Fruit fly (Drosophila melanogaster) whole organism, embryonic: ENCODE results near the gene CG31832.

Experiments
- Asciz ChIP-seq: fragments of 200-800 bp; sonication (Bioruptor generic); optimal IDR thresholded peaks from 2 replicates; lab custom pipeline; 2017; ENCODE audit warnings: missing biosample characterization, mild to moderate bottlenecking, missing genetic modification characterization, missing genetic modification reagents
- C15 ChIP-seq: fragments of 200-800 bp; sonication (Bioruptor generic); IDR thresholded peaks from 3 replicates; pipeline ENCODE4 v1.3.6; 2022; ENCODE audit warnings: missing biosample characterization, missing genetic modification characterization
- CG10147 ChIP-seq: fragments of 200-800 bp; sonication (Bioruptor generic); optimal IDR thresholded peaks from 2 replicates; lab custom pipeline; 2019; ENCODE audit warnings: missing biosample characterization, mild to moderate bottlenecking, missing genetic modification characterization, moderate library complexity
- CG10267 ChIP-seq: fragments of 200-800 bp; sonication (Bioruptor generic); optimal IDR thresholded peaks from 2 replicates; lab custom pipeline; 2018; ENCODE audit warnings: missing biosample characterization, mild to moderate bottlenecking, missing genetic modification characterization, moderate library complexity
- CG10431 ChIP-seq: fragments of 200-800 bp; sonication (Bioruptor generic); optimal IDR thresholded peaks from 3 replicates; lab custom pipeline; 2018; ENCODE audit warnings: missing biosample characterization, mild to moderate bottlenecking, missing genetic modification characterization
- CG12219 ChIP-seq: fragments of 200-800 bp; sonication (Bioruptor generic); optimal IDR thresholded peaks from 3 replicates; lab custom pipeline; 2018; ENCODE audit warnings: missing biosample characterization, mild to moderate bottlenecking, missing genetic modification characterization
- CG13624 ChIP-seq: fragments of 200-800 bp; sonication (Bioruptor generic); optimal IDR thresholded peaks from 2 replicates; lab custom pipeline; 2016; ENCODE audit warnings: missing biosample characterization, missing genetic modification characterization
- CG14441 ChIP-seq: fragments of 200-800 bp; sonication (Bioruptor generic); IDR thresholded peaks from 2 replicates; pipeline ENCODE4 v1.3.6; 2022; ENCODE audit warnings: missing biosample characterization, missing genetic modification characterization
- CG14860 ChIP-seq: fragments of 200-800 bp; sonication (Bioruptor generic); IDR thresholded peaks from 3 replicates; pipeline ENCODE4 v1.3.6; 2022; ENCODE audit warnings: missing biosample characterization, missing genetic modification characterization; ENCODE audit not compliant: partially characterized antibody
- CG1647 ChIP-seq: fragments of 200-800 bp; sonication (Bioruptor generic); optimal IDR thresholded peaks from 3 replicates; lab custom pipeline; 2016; ENCODE audit warnings: missing biosample characterization, missing genetic modification characterization
- CG3065 ChIP-seq: fragments of 200-800 bp; sonication (Bioruptor generic); optimal IDR thresholded peaks from 2 replicates; lab custom pipeline; 2016; ENCODE audit warnings: missing biosample characterization, missing genetic modification characterization
- CG31441 ChIP-seq: fragments of 200-800 bp; sonication (Bioruptor generic); IDR thresholded peaks from 2 replicates; pipeline ENCODE4 v1.3.6; 2022; ENCODE audit warnings: missing biosample characterization, missing genetic modification characterization
- CG6813 ChIP-seq: fragments of 200-800 bp; sonication (Bioruptor generic); optimal IDR thresholded peaks from 2 replicates; lab custom pipeline; 2017; ENCODE audit warnings: missing biosample characterization, missing genetic modification characterization, mild to moderate bottlenecking, moderate library complexity, missing genetic modification reagents
- CG7271 ChIP-seq: fragments of 200-800 bp; sonication (Bioruptor generic); optimal IDR thresholded peaks from 2 replicates; lab custom pipeline; 2018; ENCODE audit warnings: missing biosample characterization, mild to moderate bottlenecking, missing genetic modification characterization, moderate library complexity
- CG7963 ChIP-seq: fragments of 200-800 bp; sonication (Bioruptor generic); IDR thresholded peaks from 3 replicates; pipeline ENCODE4 v1.3.6; 2022; ENCODE audit warnings: missing biosample characterization, missing genetic modification characterization; ENCODE audit not compliant: partially characterized antibody
- CG8281 ChIP-seq: fragments of 200-800 bp; sonication (Bioruptor generic); optimal IDR thresholded peaks from 2 replicates; lab custom pipeline; 2018; ENCODE audit warnings: missing biosample characterization, mild to moderate bottlenecking, missing genetic modification characterization, moderate library complexity
- CG9609 ChIP-seq: fragments of 200-800 bp; sonication (Bioruptor generic); optimal IDR thresholded peaks from 3 replicates; lab custom pipeline; 2016; ENCODE audit warnings: missing biosample characterization, missing genetic modification characterization
- Chrac-16 ChIP-seq: fragments of 200-800 bp; sonication (Bioruptor generic); optimal IDR thresholded peaks from 3 replicates; lab custom pipeline; 2016; ENCODE audit warnings: missing biosample characterization, missing genetic modification characterization
- CkIIα-i1 ChIP-seq: fragments of 200-800 bp; sonication (Bioruptor generic); IDR thresholded peaks from 2 replicates; pipeline ENCODE4 v1.3.6; 2022; ENCODE audit warnings: missing biosample characterization, missing genetic modification characterization
- Dad ChIP-seq: fragments of 200-800 bp; sonication (Bioruptor generic); optimal IDR thresholded peaks from 3 replicates; lab custom pipeline; 2016; ENCODE audit warnings: missing biosample characterization, missing genetic modification characterization
- Dip3 ChIP-seq: fragments of 200-800 bp; sonication (Bioruptor generic); optimal IDR thresholded peaks from 3 replicates; lab custom pipeline; 2016; ENCODE audit warnings: missing biosample characterization, missing genetic modification characterization
- HLHmδ ChIP-seq: fragments of 200-800 bp; sonication (Bioruptor generic); optimal IDR thresholded peaks from 2 replicates; lab custom pipeline; 2018; ENCODE audit warnings: missing biosample characterization, mild to moderate bottlenecking, missing genetic modification characterization, moderate library complexity
- HmgZ ChIP-seq: fragments of 200-800 bp; sonication (Bioruptor generic); optimal IDR thresholded peaks from 2 replicates; lab custom pipeline; 2018; ENCODE audit warnings: missing biosample characterization, mild to moderate bottlenecking, missing genetic modification characterization
- Lhr ChIP-seq: fragments of 200-800 bp; sonication (Bioruptor generic); optimal IDR thresholded peaks from 3 replicates; lab custom pipeline; 2017; ENCODE audit warnings: mild to moderate bottlenecking, missing biosample characterization, missing genetic modification reagents, missing genetic modification characterization
- Lim3 ChIP-seq: fragments of 200-800 bp; sonication (Bioruptor generic); IDR thresholded peaks from 2 replicates; pipeline ENCODE4 v1.3.6; 2022; ENCODE audit warnings: missing biosample characterization, missing genetic modification characterization
- NC2α ChIP-seq: fragments of 200-800 bp; sonication (Bioruptor generic); optimal IDR thresholded peaks from 2 replicates; lab custom pipeline; 2016; ENCODE audit warnings: missing biosample characterization, missing genetic modification characterization
- Opbp ChIP-seq: fragments of 200-800 bp; sonication (Bioruptor generic); IDR thresholded peaks from 3 replicates; pipeline ENCODE4 v1.3.6; 2022; ENCODE audit warnings: missing biosample characterization, missing genetic modification characterization; ENCODE audit not compliant: partially characterized antibody
- PHDP ChIP-seq: fragments of 200-800 bp; sonication (Bioruptor generic); optimal IDR thresholded peaks from 3 replicates; lab custom pipeline; 2018; ENCODE audit warnings: missing biosample characterization, mild to moderate bottlenecking, missing genetic modification characterization, moderate library complexity
- Sox102F ChIP-seq: fragments of 200-800 bp; sonication (Bioruptor generic); optimal IDR thresholded peaks from 2 replicates; lab custom pipeline; 2018; ENCODE audit warnings: missing biosample characterization, mild to moderate bottlenecking, missing genetic modification characterization, moderate library complexity
- al ChIP-seq: fragments of 200-800 bp; sonication (Bioruptor generic); IDR thresholded peaks from 2 replicates; pipeline ENCODE4 v1.3.6; 2022; ENCODE audit warnings: missing biosample characterization, missing genetic modification characterization
- ash1 ChIP-seq: fragments of 200-800 bp; sonication (Bioruptor generic); optimal IDR thresholded peaks from 2 replicates; lab custom pipeline; 2018; ENCODE audit warnings: missing biosample characterization, mild to moderate bottlenecking, missing genetic modification characterization
- bbx ChIP-seq: fragments of 200-800 bp; sonication (Bioruptor generic); IDR thresholded peaks from 2 replicates; pipeline ENCODE4 v1.3.6; 2022; ENCODE audit warnings: missing biosample characterization, missing genetic modification characterization; ENCODE audit not compliant: partially characterized antibody
- bsh ChIP-seq, 2 experiments: fragments of 200-800 bp; sonication (Bioruptor generic); optimal IDR thresholded peaks; 2 replicates each; lab custom pipeline; 2017 to 2018; ENCODE audit warnings: mild to moderate bottlenecking in 2 of 2, missing biosample characterization in 2 of 2, missing genetic modification characterization in 2 of 2, moderate library complexity in 1 of 2
- chm ChIP-seq: fragments of 200-800 bp; sonication (Bioruptor generic); IDR thresholded peaks from 2 replicates; pipeline ENCODE4 v1.3.6; 2022; ENCODE audit warnings: missing biosample characterization, missing genetic modification characterization
- crc ChIP-seq: fragments of 200-800 bp; sonication (Bioruptor generic); optimal IDR thresholded peaks from 2 replicates; lab custom pipeline; 2016; ENCODE audit warnings: missing biosample characterization, missing genetic modification characterization
- dmrt11E ChIP-seq: fragments of 200-800 bp; sonication (Bioruptor generic); optimal IDR thresholded peaks from 3 replicates; lab custom pipeline; 2018; ENCODE audit warnings: missing biosample characterization, mild to moderate bottlenecking, missing genetic modification characterization, moderate library complexity
- dysf ChIP-seq: fragments of 200-800 bp; sonication (Bioruptor generic); IDR thresholded peaks from 3 replicates; pipeline ENCODE4 v1.3.6; 2022; ENCODE audit warnings: missing biosample characterization, missing genetic modification characterization
- en ChIP-seq: fragments of 200-800 bp; sonication (Bioruptor generic); optimal IDR thresholded peaks from 2 replicates; lab custom pipeline; 2016; ENCODE audit warnings: missing biosample characterization, missing genetic modification characterization
- fd102C ChIP-seq: fragments of 200-800 bp; sonication (Bioruptor generic); optimal IDR thresholded peaks from 2 replicates; lab custom pipeline; 2018; ENCODE audit warnings: missing biosample characterization, mild to moderate bottlenecking, missing genetic modification characterization, moderate library complexity
- fd64A ChIP-seq: fragments of 200-800 bp; sonication (Bioruptor generic); optimal IDR thresholded peaks from 3 replicates; lab custom pipeline; 2018; ENCODE audit warnings: missing biosample characterization, mild to moderate bottlenecking, missing genetic modification characterization
- gt ChIP-seq: fragments of 200-800 bp; sonication (Bioruptor generic); IDR thresholded peaks from 2 replicates; pipeline ENCODE4 v1.3.6; 2022; ENCODE audit warnings: missing biosample characterization, missing genetic modification characterization
- lmd ChIP-seq: fragments of 200-800 bp; sonication (Bioruptor generic); IDR thresholded peaks from 2 replicates; pipeline ENCODE4 v1.3.6; 2022; ENCODE audit warnings: missing biosample characterization, missing genetic modification characterization
- mld ChIP-seq: fragments of 200-800 bp; sonication (Bioruptor generic); IDR thresholded peaks from 3 replicates; pipeline ENCODE4 v1.3.6; 2022; ENCODE audit warnings: missing biosample characterization, missing genetic modification characterization; ENCODE audit not compliant: partially characterized antibody
- nerfin-1 ChIP-seq: fragments of 200-800 bp; sonication (Bioruptor generic); optimal IDR thresholded peaks from 3 replicates; lab custom pipeline; 2019; ENCODE audit warnings: missing biosample characterization, mild to moderate bottlenecking, missing genetic modification characterization, moderate library complexity
- psq ChIP-seq: fragments of 200-800 bp; sonication (Bioruptor generic); optimal IDR thresholded peaks from 2 replicates; lab custom pipeline; 2017; ENCODE audit warnings: missing biosample characterization, missing genetic modification characterization
- row ChIP-seq: fragments of 200-800 bp; sonication (Bioruptor generic); IDR thresholded peaks from 3 replicates; pipeline ENCODE4 v1.3.6; 2022; ENCODE audit warnings: missing biosample characterization, missing genetic modification characterization
- sens ChIP-seq: fragments of 200-800 bp; sonication (Bioruptor generic); peaks from one replicate; lab custom pipeline; 2016; ENCODE audit warnings: missing biosample characterization, missing genetic modification characterization
- slbo ChIP-seq: fragments of 200-800 bp; sonication (Bioruptor generic); IDR thresholded peaks from 2 replicates; pipeline ENCODE4 v1.3.6; 2022; ENCODE audit warnings: missing biosample characterization, missing genetic modification characterization
- ssp ChIP-seq: fragments of 200-800 bp; sonication (Bioruptor generic); IDR thresholded peaks from 2 replicates; pipeline ENCODE4 v1.3.6; 2022; ENCODE audit warnings: missing biosample characterization, missing genetic modification characterization
- trh ChIP-seq: fragments of 200-800 bp; sonication (Bioruptor generic); optimal IDR thresholded peaks from 2 replicates; lab custom pipeline; 2016; ENCODE audit warnings: missing biosample characterization, missing genetic modification characterization
- wdn ChIP-seq: fragments of 200-800 bp; sonication (Bioruptor generic); IDR thresholded peaks from 2 replicates; pipeline ENCODE4 v1.3.6; 2022; ENCODE audit warnings: missing biosample characterization, missing genetic modification characterization

The CG31832 gene

DNA sequence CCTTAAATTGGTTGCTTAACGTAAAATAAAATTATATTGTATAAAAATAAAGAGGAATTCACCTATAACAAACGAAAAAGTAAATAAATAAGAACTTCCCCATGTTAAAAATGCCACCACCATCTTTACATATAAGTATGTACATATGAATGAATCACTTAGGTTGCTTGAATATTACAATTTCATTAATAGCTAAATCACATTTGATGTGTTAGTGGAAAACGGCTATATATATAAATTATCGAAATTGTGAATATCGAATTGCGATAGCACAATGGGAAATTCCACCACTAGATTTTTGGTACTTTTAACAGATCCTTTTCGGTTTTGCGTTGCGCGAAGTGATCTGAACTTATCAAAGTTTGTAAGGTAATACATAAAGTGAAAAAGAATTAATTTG is 29.8 kb upstream of the CG31832 start, which contains the start of the genes solo and vas (continued):
- TF ChIP-seq CG8281 (no peak), sens (GFP tag; lab: Kevin White, UChicago) (peak; percentile 88), Lhr (GFP tag; lab: Kevin White, UChicago) (peak; percentile 59), Dip3 (GFP tag; lab: Kevin White, UChicago) (no peak), CG13624 (GFP tag; lab: Kevin White, UChicago) (no peak), slbo (GFP tag; lab: Robert Waterston, UW) (peak; percentile 67), PHDP (tag; lab: Kevin White, UChicago) (peak; percentile 50), chm (GFP tag; lab: Robert Waterston, UW) (peak; percentile 31; the same call in 1 of the 2 replicates), Asciz (GFP tag; lab: Kevin White, UChicago) (no peak), trh (GFP tag; lab: Kevin White, UChicago) (peak; percentile 26), ssp (peak; percentile 97), CG31441 (GFP tag; lab: Robert Waterston, UW) (peak; percentile 51; the same call in 1 of the 2 replicates), Sox102F (GFP tag; lab: Kevin White, UChicago) (peak; percentile 63), C15 (no peak), bbx (GFP tag; lab: Robert Waterston, UW) (peak; percentile 14; the same call in 1 of the 2 replicates), en (no peak), ash1 (GFP tag; lab: Kevin White, UChicago) (no peak), CG1647 (GFP tag; lab: Kevin White, UChicago) (no peak), CG10267 (tag; lab: Kevin White, UChicago) (peak; percentile 47), Dad (no peak), wdn (GFP tag; lab: Robert Waterston, UW) (no peak; the same call in 1 of the 2 replicates), dysf (GFP tag; lab: Robert Waterston, UW) (peak; percentile 47; the same call in 2 of the 3 replicates), HLHmδ (no peak), bsh (GFP tag; optimal IDR thresholded peaks at IDR 0.05; lab: Kevin White, UChicago) (peak in 1 of 2 experiments; percentile 56), HmgZ (tag; lab: Kevin White, UChicago) (peak; percentile 55), fd102C (GFP tag; lab: Kevin White, UChicago) (no peak), NC2α (GFP tag; lab: Kevin White, UChicago) (no peak), crc (GFP tag; lab: Kevin White, UChicago) (no peak), Opbp (GFP tag; lab: Robert Waterston, UW) (peak; percentile 54; the same call in 1 of the 3 replicates), CG7963 (no peak), CG12219 (GFP tag; lab: Kevin White, UChicago) (no peak), gt (no peak), psq (no peak), fd64A (GFP tag; lab: Kevin White, UChicago) (no peak), CG14860 (peak; percentile 27; the same call in 1 of the 3 replicates), nerfin-1 (tag; lab: Kevin White, UChicago) (peak; percentile 57), CG10431 (GFP tag; lab: Kevin White, UChicago) (peak; percentile 19), Lim3 (GFP tag; lab: Robert Waterston, UW) (no peak), row (GFP tag; lab: Robert Waterston, UW) (peak; percentile 78), CG9609 (no peak), CG10147 (GFP tag; lab: Kevin White, UChicago) (no peak), CkIIα-i1 (GFP tag; lab: Robert Waterston, UW) (no peak), lmd (GFP tag; lab: Robert Waterston, UW) (peak; percentile 51; the same call in 1 of the 2 replicates), Chrac-16 (GFP tag; lab: Kevin White, UChicago) (peak; percentile 50), al (no peak), CG7271 (tag; lab: Kevin White, UChicago) (no peak), mld (GFP tag; lab: Robert Waterston, UW) (no peak), CG14441 (GFP tag; lab: Robert Waterston, UW) (peak; percentile 42; the same call in 1 of the 2 replicates), CG3065 (GFP tag; lab: Kevin White, UChicago) (no peak), dmrt11E (peak; percentile 60), CG6813 (GFP tag; lab: Kevin White, UChicago) (no peak)
